Fruit fly (Drosophila melanogaster): ENCODE measurements around the gene CLIP-190.
A peak's percentile ranks its signal among the peaks of the same experiment; 100 is the strongest.

The CLIP-190 gene

dm6 chr2L:17433030-17433912 is 48.8 kb downstream of the CLIP-190 start, which contains the start of the genes Dif and CG5043 (continued):
- TF ChIP-seq Sry-β (GFP tag; optimal IDR thresholded peaks at IDR 0.05) (no peak), CG32532 (GFP tag; IDR thresholded peaks at IDR 0.05) (no peak), salm (tag; optimal IDR thresholded peaks at IDR 0.05) (no peak), HLH54F (GFP tag; optimal IDR thresholded peaks at IDR 0.05) (no peak), hth (optimal IDR thresholded peaks at IDR 0.05) (no peak), Doc3 (GFP tag; IDR thresholded peaks at IDR 0.05; ENCODE audit: partially characterized antibody) (no peak), Adf1 (GFP tag; IDR thresholded peaks at IDR 0.05) (peak; percentile 55; the same call in 1 of the 2 replicates), ash1 (GFP tag; optimal IDR thresholded peaks at IDR 0.05) (no peak), Taf1 (GFP tag; IDR thresholded peaks at IDR 0.05) (no peak), H2.0 (GFP tag; IDR thresholded peaks at IDR 0.05) (no peak), jumu (GFP tag; optimal IDR thresholded peaks at IDR 0.05) (no peak), chif (GFP tag; optimal IDR thresholded peaks at IDR 0.05) (no peak), D (optimal IDR thresholded peaks at IDR 0.05) (no peak), D (GFP tag; optimal IDR thresholded peaks at IDR 0.05) (no peak), cad (GFP tag; optimal IDR thresholded peaks at IDR 0.05) (no peak), CG15269 (tag; optimal IDR thresholded peaks at IDR 0.05) (no peak), Hmx (GFP tag; optimal IDR thresholded peaks at IDR 0.05) (no peak), CG8765 (GFP tag; IDR thresholded peaks at IDR 0.05) (no peak), CG12299 (tag; optimal IDR thresholded peaks at IDR 0.05) (no peak), bowl (GFP tag; IDR thresholded peaks at IDR 0.05) (no peak; the same call in 1 of the 2 replicates), CG12071 (GFP tag; optimal IDR thresholded peaks at IDR 0.05) (peak; percentile 41)

- TF ChIP-seq prd (optimal IDR thresholded peaks at IDR 0.05) = no peak
- TF ChIP-seq prd (GFP tag; IDR thresholded peaks at IDR 0.05) = no peak
- no peak for TF ChIP-seq ranshi (GFP tag; IDR thresholded peaks at IDR 0.05)
- TF ChIP-seq salm (tag; optimal IDR thresholded peaks at IDR 0.05) = no peak
These were observed 52.0 kb downstream of the CLIP-190 start, which contains the start of gene CG33928 for dm6 chr2L:17436500-17436899. Gene CG33928 (minus strand): TSS chr2L:17436600.

dm6 chr2L:17437594-17437993 is 53.1 kb downstream of the CLIP-190 start:
- TF ChIP-seq Ets65A (GFP tag) (peak; percentile 45), CG3995 (GFP tag; optimal IDR thresholded peaks at IDR 0.05) (no peak), Dfd (GFP tag; optimal IDR thresholded peaks at IDR 0.05) (peak in 1 of 2 experiments; percentile 85)

dm6 chr2L:17447071-17447470 is 62.6 kb downstream of the CLIP-190 start:
- TF ChIP-seq CG15073 (GFP tag; optimal IDR thresholded peaks at IDR 0.05) = no peak
- peak; percentile 22 for TF ChIP-seq sens (GFP tag)
- TF ChIP-seq bbx (GFP tag; IDR thresholded peaks at IDR 0.05; ENCODE audit: partially characterized antibody) = no peak

- TF ChIP-seq CG10209 (GFP tag; optimal IDR thresholded peaks at IDR 0.05) (peak; percentile 1), CG10959 (GFP tag; IDR thresholded peaks at IDR 0.05) (no peak), HHEX (GFP tag; optimal IDR thresholded peaks at IDR 0.05) (peak; percentile 2), lab (GFP tag; optimal IDR thresholded peaks at IDR 0.05) (peak; percentile 49), BtbVII (GFP tag; optimal IDR thresholded peaks at IDR 0.05) (peak; percentile 57), CG34376 (GFP tag; optimal IDR thresholded peaks at IDR 0.05) (peak; percentile 31), Hr51 (GFP tag; optimal IDR thresholded peaks at IDR 0.05) (no peak), CG9437 (GFP tag; optimal IDR thresholded peaks at IDR 0.05) (no peak), CG13296 (GFP tag; optimal IDR thresholded peaks at IDR 0.05) (peak; percentile 4), Dbx (GFP tag; IDR thresholded peaks at IDR 0.05) (peak; percentile 17; the same call in 1 of the 3 replicates), crol (GFP tag; IDR thresholded peaks at IDR 0.05) (peak; percentile 96), Adf1 (GFP tag; IDR thresholded peaks at IDR 0.05) (peak; percentile 80), CG14441 (GFP tag; IDR thresholded peaks at IDR 0.05) (peak; percentile 27; the same call in 1 of the 2 replicates), Chrac-16 (GFP tag; optimal IDR thresholded peaks at IDR 0.05) (no peak), sug (tag; optimal IDR thresholded peaks at IDR 0.05) (peak; percentile 49), CG3995 (GFP tag; optimal IDR thresholded peaks at IDR 0.05) (no peak), pnt (GFP tag; optimal IDR thresholded peaks at IDR 0.05) (no peak)
These were observed 63.9 kb downstream of the CLIP-190 start for dm6 chr2L:17448435-17448834.
